Worm (Caenorhabditis elegans): Measurements from ENCODE around the gene unc-115.

DNA sequence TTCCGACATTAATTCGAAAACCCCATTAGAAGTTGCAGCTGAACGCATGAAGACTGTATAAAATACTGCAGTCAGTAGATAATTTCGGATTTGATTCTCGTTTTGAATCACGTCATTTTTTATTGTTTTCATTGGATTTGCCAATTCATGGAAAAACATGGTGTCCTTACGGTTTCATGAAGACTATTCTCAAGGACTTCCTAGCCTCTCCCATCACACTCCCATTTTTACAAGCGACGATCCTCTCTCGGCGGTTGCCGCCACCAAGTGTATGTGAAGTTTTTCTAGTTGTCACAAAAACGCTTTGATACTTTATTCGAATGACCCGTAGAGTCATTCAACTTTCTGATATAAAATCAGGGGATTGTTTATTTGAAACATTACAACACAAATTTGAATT, 43.1 kb downstream of the unc-115 start:
- TF ChIP-seq elt-3 (tag; optimal IDR thresholded peaks at IDR 0.05) = no peak
- TF ChIP-seq ces-1 (GFP tag; optimal IDR thresholded peaks at IDR 0.05) = no peak
- no peak for TF ChIP-seq nhr-12 (tag; optimal IDR thresholded peaks at IDR 0.05)
- TF ChIP-seq pha-4 (tag; optimal IDR thresholded peaks at IDR 0.05) = no peak
